Worm (Caenorhabditis elegans): ENCODE measurements around the gene cgp-1.

Gene cgp-1

DNA sequence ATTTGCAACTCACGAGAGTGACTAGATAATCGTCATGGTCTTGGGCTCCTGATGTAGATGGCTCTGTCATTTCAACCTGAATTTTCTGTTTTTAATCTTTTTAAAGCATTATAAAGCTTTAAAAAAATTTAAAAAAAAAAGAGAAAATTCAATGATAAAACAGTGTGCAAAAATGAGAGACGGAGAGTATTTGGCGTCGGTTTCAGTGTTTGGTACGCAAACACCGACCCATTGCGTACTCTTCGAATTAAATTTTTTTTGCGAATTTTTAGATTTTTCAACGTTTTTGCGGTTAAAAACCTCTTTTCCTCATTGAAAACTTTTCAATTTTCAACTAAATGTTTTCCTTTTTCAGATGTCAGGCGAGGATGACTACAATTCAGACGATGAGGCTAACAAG, 5.3 kb upstream of the cgp-1 start, which contains the start of the genes W03F9.2 and sftb-2 (continued):
- no peak for TF ChIP-seq elt-3 (tag; optimal IDR thresholded peaks at IDR 0.05)
- no peak for TF ChIP-seq mab-9 (GFP tag; IDR thresholded peaks at IDR 0.05)
- peak in 1 of 2 experiments; percentile 4 for TF ChIP-seq mdl-1 (tag; optimal IDR thresholded peaks at IDR 0.05)
- peak; percentile 25 for TF ChIP-seq nhr-20 (tag; optimal IDR thresholded peaks at IDR 0.05)
- peak; percentile 56 for TF ChIP-seq nhr-71 (tag; optimal IDR thresholded peaks at IDR 0.05)

DNA sequence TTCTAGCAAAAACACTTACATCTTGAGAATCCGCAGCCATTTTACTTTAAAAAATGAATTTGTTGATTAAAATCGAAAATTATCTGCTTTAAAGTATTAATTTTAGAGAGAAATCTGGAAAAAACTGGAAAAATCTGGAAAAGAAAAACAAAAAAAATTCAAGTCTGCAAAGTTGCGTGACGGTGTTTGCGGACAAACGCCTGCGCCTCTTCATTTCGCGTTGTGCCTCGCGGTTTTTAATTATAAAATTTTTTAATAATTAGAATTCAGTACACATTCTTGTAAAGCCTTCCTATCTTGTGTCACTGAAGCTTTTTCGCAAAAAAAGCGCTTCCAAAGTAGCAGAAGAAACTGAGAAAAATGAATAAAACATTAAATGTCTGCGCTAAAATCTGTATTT, 4.0 kb upstream of the cgp-1 start, which contains the start of gene W03F9.1:
Gene W03F9.1, minus strand, starts transcription at position 109 of the 400 bp plus-strand sequence.
- TF ChIP-seq xbp-1 (tag; optimal IDR thresholded peaks at IDR 0.05) (peak; percentile 69), snpc-4 (tag; optimal IDR thresholded peaks at IDR 0.05) (peak; percentile 67), egl-13 (tag; optimal IDR thresholded peaks at IDR 0.05) (peak; percentile 69), dsc-1 (tag; optimal IDR thresholded peaks at IDR 0.05) (peak; percentile 85), grh-1 (GFP tag; IDR thresholded peaks at IDR 0.05) (0 out of 2 replicates have a peak, but pooled peaks have one; percentile 17), zag-1 (tag; optimal IDR thresholded peaks at IDR 0.05) (no peak), nhr-85 (tag) (peak; percentile 33), nhr-20 (tag; optimal IDR thresholded peaks at IDR 0.05) (peak; percentile 69), dpl-1 (GFP tag; optimal IDR thresholded peaks at IDR 0.05) (peak; percentile 42 to 70 (median 64)), nhr-12 (tag; optimal IDR thresholded peaks at IDR 0.05) (no peak), fkh-8 (tag; optimal IDR thresholded peaks at IDR 0.05) (peak; percentile 48), ceh-90 (tag; optimal IDR thresholded peaks at IDR 0.05) (no peak), swsn-7 (tag; optimal IDR thresholded peaks at IDR 0.05) (peak; percentile 72), hpl-2 (GFP tag; optimal IDR thresholded peaks at IDR 0.05) (no peak), hlh-4 (tag; optimal IDR thresholded peaks at IDR 0.05) (no peak), efl-3 (GFP tag; optimal IDR thresholded peaks at IDR 0.05) (no peak), unc-130 (tag; optimal IDR thresholded peaks at IDR 0.05) (peak; percentile 65), mep-1 (tag; optimal IDR thresholded peaks at IDR 0.05) (peak; percentile 96), mef-2 (tag; optimal IDR thresholded peaks at IDR 0.05) (no peak), ceh-8 (GFP tag; optimal IDR thresholded peaks at IDR 0.05) (peak; percentile 78), nhr-11 (tag; optimal IDR thresholded peaks at IDR 0.05) (peak; percentile 21), lin-13 (GFP tag; optimal IDR thresholded peaks at IDR 0.05) (peak; percentile 16), isw-1 (GFP tag; IDR thresholded peaks at IDR 0.05) (peak; percentile 62), nhr-84 (tag; optimal IDR thresholded peaks at IDR 0.05) (no peak), rnt-1 (tag; optimal IDR thresholded peaks at IDR 0.05) (peak; percentile 53), blmp-1 (tag; optimal IDR thresholded peaks at IDR 0.05) (peak; percentile 37), lin-39 (tag; optimal IDR thresholded peaks at IDR 0.05) (peak; percentile 77), nhr-19 (GFP tag; conservative IDR thresholded peaks at IDR 0.05) (peak; percentile 57), irx-1 (tag; optimal IDR thresholded peaks at IDR 0.05) (peak; percentile 83), nhr-76 (tag; optimal IDR thresholded peaks at IDR 0.05) (no peak), nhr-90 (tag; optimal IDR thresholded peaks at IDR 0.05; ENCODE audit: poor library complexity) (peak; percentile 73), alr-1 (tag; optimal IDR thresholded peaks at IDR 0.05; ENCODE audit: borderline replicate concordance) (no peak), F16B12.6 (tag; optimal IDR thresholded peaks at IDR 0.05) (peak; percentile 96), ztf-4 (tag; optimal IDR thresholded peaks at IDR 0.05) (no peak), nhr-71 (tag; optimal IDR thresholded peaks at IDR 0.05) (peak; percentile 82), tbx-2 (tag; optimal IDR thresholded peaks at IDR 0.05) (peak; percentile 69), C04F5.9 (tag; optimal IDR thresholded peaks at IDR 0.05) (peak; percentile 55), ceh-63 (GFP tag; optimal IDR thresholded peaks at IDR 0.05) (no peak), ztf-11 (tag; optimal IDR thresholded peaks at IDR 0.05) (no peak), fkh-4 (tag; optimal IDR thresholded peaks at IDR 0.05; ENCODE audit: borderline replicate concordance) (peak; percentile 30), sox-4 (tag; optimal IDR thresholded peaks at IDR 0.05) (peak; percentile 50), efl-1 (optimal IDR thresholded peaks at IDR 0.05) (peak; percentile 45 to 65), efl-1 (GFP tag; optimal IDR thresholded peaks at IDR 0.05 in 1 of 2) (peak; percentile 73 to 95), elt-2 (tag; optimal IDR thresholded peaks at IDR 0.05) (peak; percentile 26), unc-86 (tag; optimal IDR thresholded peaks at IDR 0.05) (peak; percentile 71), ces-1 (GFP tag; optimal IDR thresholded peaks at IDR 0.05) (no peak), snu-23 (GFP tag; optimal IDR thresholded peaks at IDR 0.05) (peak; percentile 78), C16A3.4 (tag; optimal IDR thresholded peaks at IDR 0.05) (peak; percentile 21), ceh-82 (tag; optimal IDR thresholded peaks at IDR 0.05) (peak in 2 of 3 experiments; percentile 57 to 60)

Data from whole organism, L1 larva.